Worm (Caenorhabditis elegans) whole organism, L4/young adult: ENCODE results near the gene alg-3.

Experiments
- W03F9.2 ChIP-seq: fragments of 150-350 bp; optimal IDR thresholded peaks from 2 replicates; lab custom pipeline; 2014; ENCODE audit warnings: missing biosample characterization, missing genetic modification characterization
- dao-5 ChIP-seq: sonication (generic microtip); optimal IDR thresholded peaks from 2 replicates; lab custom pipeline; 2016; ENCODE audit warnings: missing genotype, missing genetic modification characterization, moderate library complexity, missing compliant biosample characterization
- him-1 ChIP-seq: sonication (generic microtip); optimal IDR thresholded peaks from 2 replicates; lab custom pipeline; 2016; ENCODE audit warnings: missing genotype, missing genetic modification reagents, missing genetic modification characterization, missing compliant biosample characterization

DNA sequence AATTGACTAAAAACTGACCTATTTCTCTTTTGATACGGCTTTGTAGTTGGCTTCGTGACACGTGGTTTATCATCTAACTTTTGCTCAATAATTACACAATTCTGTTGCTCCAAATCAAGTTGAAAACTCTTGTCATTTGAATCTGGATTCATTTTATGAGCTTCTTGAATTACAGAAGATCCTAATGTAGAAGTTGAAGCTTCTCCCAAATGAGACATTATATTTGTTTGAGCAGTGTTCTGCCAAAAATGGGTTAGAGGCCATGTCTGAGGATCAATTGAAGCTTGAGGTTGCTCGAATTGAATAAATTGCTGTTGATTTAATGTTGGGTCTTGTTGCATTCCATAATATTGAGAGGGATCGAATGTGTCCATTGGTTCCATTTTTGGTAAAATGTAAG, 6.5 kb upstream of the alg-3 start:
- TF ChIP-seq him-1 (tag; lab: Kevin White, UChicago), result no peak
- TF ChIP-seq dao-5, result no peak
- no peak for TF ChIP-seq W03F9.2 (tag; lab: Kevin White, UChicago)
